Fruit fly (Drosophila melanogaster): Measurements from ENCODE around the gene CG17147.

Gene CG17147

dm6 chr3L:20193748-20194058 is 30.0 kb upstream of the CG17147 start:
- no peak for TF ChIP-seq Dip2 (GFP tag; IDR thresholded peaks at IDR 0.05)
- no peak for TF ChIP-seq trh (GFP tag; optimal IDR thresholded peaks at IDR 0.05)
- peak; percentile 22 for TF ChIP-seq Deaf1 (tag; optimal IDR thresholded peaks at IDR 0.05)
- TF ChIP-seq lab (GFP tag; optimal IDR thresholded peaks at IDR 0.05): no peak
- TF ChIP-seq Xbp1 (GFP tag; optimal IDR thresholded peaks at IDR 0.05): no peak
- TF ChIP-seq cwo (GFP tag; optimal IDR thresholded peaks at IDR 0.05): peak; percentile 35
- TF ChIP-seq CG18599 (GFP tag; optimal IDR thresholded peaks at IDR 0.05): peak; percentile 8
- TF ChIP-seq grn (GFP tag; optimal IDR thresholded peaks at IDR 0.05): peak; percentile 73
- no peak for TF ChIP-seq lbe (GFP tag; optimal IDR thresholded peaks at IDR 0.05)
- TF ChIP-seq ham (GFP tag; IDR thresholded peaks at IDR 0.05): no peak
- TF ChIP-seq pzg (GFP tag; optimal IDR thresholded peaks at IDR 0.05): no peak
- peak; percentile 42 for TF ChIP-seq sd (tag; optimal IDR thresholded peaks at IDR 0.05)
- no peak for TF ChIP-seq CG12219 (GFP tag; optimal IDR thresholded peaks at IDR 0.05)
- TF ChIP-seq Eip74EF (GFP tag; optimal IDR thresholded peaks at IDR 0.05): no peak
- no peak for TF ChIP-seq Awh (GFP tag; IDR thresholded peaks at IDR 0.05)
- TF ChIP-seq CG17359 (tag; optimal IDR thresholded peaks at IDR 0.05): no peak
- TF ChIP-seq CG8944 (GFP tag; optimal IDR thresholded peaks at IDR 0.05): no peak
- TF ChIP-seq sug (tag; optimal IDR thresholded peaks at IDR 0.05): peak; percentile 73
- peak; percentile 0 for TF ChIP-seq Med (GFP tag)
- no peak for TF ChIP-seq Gug (GFP tag; IDR thresholded peaks at IDR 0.05)
- no peak for TF ChIP-seq ftz-f1 (GFP tag; optimal IDR thresholded peaks at IDR 0.05)
- no peak for TF ChIP-seq sisA (GFP tag; IDR thresholded peaks at IDR 0.05)
- peak; percentile 90 for TF ChIP-seq CG34376 (GFP tag; optimal IDR thresholded peaks at IDR 0.05)
- TF ChIP-seq CG13624 (GFP tag; optimal IDR thresholded peaks at IDR 0.05): no peak
- peak; percentile 97 for TF ChIP-seq exex (tag; optimal IDR thresholded peaks at IDR 0.05)
- no peak for TF ChIP-seq CG14860 (GFP tag; IDR thresholded peaks at IDR 0.05; ENCODE audit: partially characterized antibody)
- TF ChIP-seq gro (GFP tag; optimal IDR thresholded peaks at IDR 0.05): peak; percentile 7
- TF ChIP-seq CG17612 (GFP tag; IDR thresholded peaks at IDR 0.05): no peak

dm6 chr3L:20194731-20195130 is 29.0 kb upstream of the CG17147 start:
- TF ChIP-seq CG3065 (GFP tag; optimal IDR thresholded peaks at IDR 0.05) (no peak), Hr3 (GFP tag; optimal IDR thresholded peaks at IDR 0.05) (no peak), CG1647 (GFP tag; optimal IDR thresholded peaks at IDR 0.05) (no peak), bab2 (GFP tag; optimal IDR thresholded peaks at IDR 0.05) (peak; percentile 42), CG14860 (GFP tag; IDR thresholded peaks at IDR 0.05; ENCODE audit: partially characterized antibody) (no peak), Ada2b (GFP tag; IDR thresholded peaks at IDR 0.05) (peak; percentile 55), CG8290 (GFP tag; optimal IDR thresholded peaks at IDR 0.05) (no peak), CG8290 (tag; optimal IDR thresholded peaks at IDR 0.05) (peak in 1 of 2 experiments; percentile 83), CG1603 (tag; optimal IDR thresholded peaks at IDR 0.05) (peak; percentile 60), MBD-R2 (GFP tag; IDR thresholded peaks at IDR 0.05) (no peak; the same call in 1 of the 2 replicates), pho (GFP tag; optimal IDR thresholded peaks at IDR 0.05) (no peak), Pdp1 (GFP tag; optimal IDR thresholded peaks at IDR 0.05) (peak; percentile 8 to 17), slp2 (GFP tag; optimal IDR thresholded peaks at IDR 0.05) (peak; percentile 17), sob (GFP tag; IDR thresholded peaks at IDR 0.05) (0 out of 2 replicates have a peak, but pooled peaks have one; percentile 12), CG5245 (GFP tag; optimal IDR thresholded peaks at IDR 0.05) (peak; percentile 29), CTCF (GFP tag; optimal IDR thresholded peaks at IDR 0.05) (no peak), CG10654 (GFP tag; optimal IDR thresholded peaks at IDR 0.05) (peak; percentile 29), CG11247 (GFP tag; IDR thresholded peaks at IDR 0.05) (no peak), Bgb (GFP tag; IDR thresholded peaks at IDR 0.05; ENCODE audit: partially characterized antibody) (no peak), usp (GFP tag; optimal IDR thresholded peaks at IDR 0.05) (no peak), HLHmδ (GFP tag; optimal IDR thresholded peaks at IDR 0.05) (no peak), lilli (GFP tag; optimal IDR thresholded peaks at IDR 0.05) (peak; percentile 48), sim (GFP tag; IDR thresholded peaks at IDR 0.05) (no peak), CG14710 (tag; optimal IDR thresholded peaks at IDR 0.05) (no peak), stwl (tag; optimal IDR thresholded peaks at IDR 0.05) (no peak), CG31365 (tag; optimal IDR thresholded peaks at IDR 0.05) (no peak), mirr (GFP tag; optimal IDR thresholded peaks at IDR 0.05) (no peak)

Measured in whole organism, embryonic.